Worm (Caenorhabditis elegans): ENCODE measurements around the gene gcy-5.

- TF ChIP-seq flt-1 (GFP tag; IDR thresholded peaks at IDR 0.05), result no peak
- no peak for TF ChIP-seq med-1 (GFP tag; optimal IDR thresholded peaks at IDR 0.05; ENCODE audit: insufficient read depth)
- TF ChIP-seq ztf-23 (GFP tag; IDR thresholded peaks at IDR 0.05), result no peak
- TF ChIP-seq ref-1 (GFP tag; conservative IDR thresholded peaks at IDR 0.05), result no peak
- TF ChIP-seq cog-1 (tag; optimal IDR thresholded peaks at IDR 0.05), result no peak
- no peak for TF ChIP-seq klf-2 (GFP tag; conservative IDR thresholded peaks at IDR 0.05)
- no peak for TF ChIP-seq T22C8.4 (GFP tag; IDR thresholded peaks at IDR 0.05)
- TF ChIP-seq ztf-29 (GFP tag; IDR thresholded peaks at IDR 0.05), result no peak
- TF ChIP-seq tab-1 (GFP tag; IDR thresholded peaks at IDR 0.05), result no peak
These were observed 46.0 kb downstream of the gcy-5 start, which contains the start of gene F54B3.2 for ce11 chrII:10270052-10270451.
